Fruit fly (Drosophila melanogaster) whole organism, embryonic: ENCODE results near the gene CG42578.

Experiments
- Atf3 ChIP-seq: fragments of 200-800 bp; sonication (Bioruptor generic); optimal IDR thresholded peaks from 3 replicates; lab custom pipeline; 2016; ENCODE audit warnings: missing biosample characterization, missing genetic modification characterization
- CG1024 ChIP-seq: fragments of 200-800 bp; sonication (Bioruptor generic); IDR thresholded peaks from 2 replicates; pipeline ENCODE4 v1.3.6; 2022; ENCODE audit warnings: missing biosample characterization, missing genetic modification characterization
- CG11247 ChIP-seq: fragments of 200-800 bp; sonication (Bioruptor generic); IDR thresholded peaks from 2 replicates; pipeline ENCODE4 v1.3.6; 2022; ENCODE audit warnings: missing biosample characterization, missing genetic modification characterization
- CG13296 ChIP-seq: fragments of 200-800 bp; sonication (Bioruptor generic); optimal IDR thresholded peaks from 3 replicates; lab custom pipeline; 2018; ENCODE audit warnings: missing biosample characterization, mild to moderate bottlenecking, missing genetic modification characterization
- CG17802 ChIP-seq: fragments of 200-800 bp; sonication (Bioruptor generic); optimal IDR thresholded peaks from 2 replicates; lab custom pipeline; 2018; ENCODE audit warnings: missing biosample characterization, mild to moderate bottlenecking, missing genetic modification characterization, moderate library complexity
- CG18599 ChIP-seq: fragments of 200-800 bp; sonication (Bioruptor generic); optimal IDR thresholded peaks from 3 replicates; lab custom pipeline; 2017; ENCODE audit warnings: missing biosample characterization, missing genetic modification characterization, mild to moderate bottlenecking, moderate library complexity, missing genetic modification reagents
- CG31388 ChIP-seq: fragments of 200-800 bp; sonication (Bioruptor generic); optimal IDR thresholded peaks from 2 replicates; lab custom pipeline; 2016; ENCODE audit warnings: missing biosample characterization, missing genetic modification characterization
- CG33557 ChIP-seq: fragments of 200-800 bp; sonication (Bioruptor generic); optimal IDR thresholded peaks from 2 replicates; lab custom pipeline; 2019; ENCODE audit warnings: missing biosample characterization, mild to moderate bottlenecking, missing genetic modification characterization, moderate library complexity
- CG34376 ChIP-seq: fragments of 200-800 bp; sonication (Bioruptor generic); optimal IDR thresholded peaks from 2 replicates; lab custom pipeline; 2018; ENCODE audit warnings: missing biosample characterization, mild to moderate bottlenecking, missing genetic modification characterization
- CG5953 ChIP-seq: fragments of 200-800 bp; sonication (Bioruptor generic); IDR thresholded peaks from 2 replicates; pipeline ENCODE4 v1.3.6; 2022; ENCODE audit warnings: missing biosample characterization, missing genetic modification characterization
- CG6175 ChIP-seq: fragments of 200-800 bp; sonication (Bioruptor generic); IDR thresholded peaks from 3 replicates; pipeline ENCODE4 v1.3.6; 2022; ENCODE audit warnings: missing biosample characterization, missing genetic modification characterization
- CG6654 ChIP-seq: fragments of 200-800 bp; sonication (Bioruptor generic); optimal IDR thresholded peaks from 2 replicates; lab custom pipeline; 2017; ENCODE audit warnings: missing biosample characterization, mild to moderate bottlenecking, missing genetic modification characterization
- CG6689 ChIP-seq: fragments of 200-800 bp; sonication (Bioruptor generic); IDR thresholded peaks from 2 replicates; pipeline ENCODE4 v1.3.6; 2022; ENCODE audit warnings: missing biosample characterization, missing genetic modification characterization
- CG7745 ChIP-seq: fragments of 200-800 bp; sonication (Bioruptor generic); optimal IDR thresholded peaks from 2 replicates; lab custom pipeline; 2018; ENCODE audit warnings: missing biosample characterization, mild to moderate bottlenecking, missing genetic modification characterization, moderate library complexity
- CG7786 ChIP-seq: fragments of 200-800 bp; sonication (Bioruptor generic); optimal IDR thresholded peaks from 2 replicates; lab custom pipeline; 2016; ENCODE audit warnings: missing biosample characterization, missing genetic modification characterization
- CG8089 ChIP-seq: fragments of 200-800 bp; sonication (Bioruptor generic); optimal IDR thresholded peaks from 3 replicates; lab custom pipeline; 2016; ENCODE audit warnings: missing biosample characterization, missing genetic modification characterization
- CG8388 ChIP-seq: fragments of 200-800 bp; sonication (Bioruptor generic); optimal IDR thresholded peaks from 2 replicates; lab custom pipeline; 2019; ENCODE audit warnings: missing biosample characterization, mild to moderate bottlenecking, missing genetic modification characterization, moderate library complexity
- CG9609 ChIP-seq: fragments of 200-800 bp; sonication (Bioruptor generic); optimal IDR thresholded peaks from 3 replicates; lab custom pipeline; 2016; ENCODE audit warnings: missing biosample characterization, missing genetic modification characterization
- CG9817 ChIP-seq: fragments of 200-800 bp; sonication (Bioruptor generic); optimal IDR thresholded peaks from 2 replicates; lab custom pipeline; 2018; ENCODE audit warnings: missing biosample characterization, mild to moderate bottlenecking, missing genetic modification characterization, moderate library complexity
- Dad ChIP-seq: fragments of 200-800 bp; sonication (Bioruptor generic); optimal IDR thresholded peaks from 3 replicates; lab custom pipeline; 2016; ENCODE audit warnings: missing biosample characterization, missing genetic modification characterization
- Dbx ChIP-seq: fragments of 200-800 bp; sonication (Bioruptor generic); IDR thresholded peaks from 3 replicates; pipeline ENCODE4 v1.3.6; 2022; ENCODE audit warnings: missing biosample characterization, missing genetic modification characterization
- Doc3 ChIP-seq: fragments of 200-800 bp; sonication (Bioruptor generic); IDR thresholded peaks from 3 replicates; pipeline ENCODE4 v1.3.6; 2022; ENCODE audit warnings: missing biosample characterization, missing genetic modification characterization; ENCODE audit not compliant: partially characterized antibody
- Eip74EF ChIP-seq, 2 experiments: fragments of 200-800 bp in 1 of 2; fragments of >200 bp in 1 of 2; sonication (Bioruptor generic) in 1 of 2; optimal IDR thresholded peaks; 2 replicates each; lab custom pipeline; 2017 to 2019; ENCODE audit warnings: missing biosample characterization in 2 of 2, missing genetic modification characterization in 2 of 2, mild to moderate bottlenecking in 1 of 2, moderate library complexity in 1 of 2
- Hsf ChIP-seq: fragments of 200-800 bp; sonication (Bioruptor generic); optimal IDR thresholded peaks from 3 replicates; lab custom pipeline; 2016; ENCODE audit warnings: missing biosample characterization, missing genetic modification characterization
- MBD-R2 ChIP-seq: fragments of 200-800 bp; sonication (Bioruptor generic); IDR thresholded peaks from 2 replicates; pipeline ENCODE4 v1.3.6; 2022; ENCODE audit warnings: missing biosample characterization, missing genetic modification characterization
- Max ChIP-seq: fragments of 200-800 bp; sonication (Bioruptor generic); optimal IDR thresholded peaks from 2 replicates; lab custom pipeline; 2016; ENCODE audit warnings: missing biosample characterization, mild to moderate bottlenecking, missing genetic modification characterization
- Meics ChIP-seq: fragments of 200-800 bp; sonication (Bioruptor generic); optimal IDR thresholded peaks from 2 replicates; lab custom pipeline; 2017; ENCODE audit warnings: missing biosample characterization, mild to moderate bottlenecking, missing genetic modification characterization
- Mrtf ChIP-seq: fragments of 200-800 bp; sonication (Bioruptor generic); IDR thresholded peaks from 3 replicates; pipeline ENCODE4 v1.3.6; 2022; ENCODE audit warnings: missing biosample characterization, missing genetic modification characterization
- Nf-YB ChIP-seq: fragments of 200-800 bp; sonication (Bioruptor generic); optimal IDR thresholded peaks from 3 replicates; lab custom pipeline; 2019; ENCODE audit warnings: missing biosample characterization, mild to moderate bottlenecking, missing genetic modification characterization, moderate library complexity
- Pdp1 ChIP-seq, 2 experiments: fragments of 200-800 bp; sonication (Bioruptor generic); optimal IDR thresholded peaks; 3 replicates each; lab custom pipeline; 2016; ENCODE audit warnings: missing biosample characterization in 2 of 2, missing genetic modification characterization in 2 of 2, mild to moderate bottlenecking in 1 of 2, moderate library complexity in 1 of 2
- ac ChIP-seq: fragments of 200-800 bp; sonication (Bioruptor generic); optimal IDR thresholded peaks from 3 replicates; lab custom pipeline; 2017; ENCODE audit warnings: missing biosample characterization, mild to moderate bottlenecking, missing genetic modification characterization
- aop ChIP-seq: fragments of 200-800 bp; sonication (Bioruptor generic); IDR thresholded peaks from 2 replicates; pipeline ENCODE4 v1.3.6; 2022; ENCODE audit warnings: missing biosample characterization, missing genetic modification characterization
- cato ChIP-seq: fragments of 200-800 bp; sonication (Bioruptor generic); optimal IDR thresholded peaks from 2 replicates; lab custom pipeline; 2016; ENCODE audit warnings: missing biosample characterization, missing genetic modification characterization, borderline replicate concordance
- ci ChIP-seq: fragments of 200-800 bp; sonication (Bioruptor generic); IDR thresholded peaks from 3 replicates; pipeline ENCODE4 v1.3.6; 2022; ENCODE audit warnings: missing biosample characterization, missing genetic modification characterization
- eve ChIP-seq, 2 experiments: fragments of >200 bp; optimal IDR thresholded peaks; 2 replicates each; lab custom pipeline; 2017; ENCODE audit warnings: missing biosample characterization in 2 of 2, missing genetic modification characterization in 2 of 2
- exex ChIP-seq: fragments of 200-800 bp; sonication (Bioruptor generic); optimal IDR thresholded peaks from 4 replicates; lab custom pipeline; 2018; ENCODE audit warnings: missing biosample characterization, mild to moderate bottlenecking, missing genetic modification characterization, moderate library complexity
- hbn ChIP-seq: fragments of 200-800 bp; sonication (Bioruptor generic); IDR thresholded peaks from 2 replicates; pipeline ENCODE4 v1.3.6; 2022; ENCODE audit warnings: missing biosample characterization, missing genetic modification characterization; ENCODE audit not compliant: partially characterized antibody
- kah ChIP-seq: fragments of 200-800 bp; sonication (Bioruptor generic); optimal IDR thresholded peaks from 2 replicates; lab custom pipeline; 2018; ENCODE audit warnings: missing biosample characterization, mild to moderate bottlenecking, missing genetic modification characterization
- pnt ChIP-seq: fragments of 200-800 bp; sonication (Bioruptor generic); optimal IDR thresholded peaks from 3 replicates; lab custom pipeline; 2016; ENCODE audit warnings: missing biosample characterization, missing genetic modification characterization
- pzg ChIP-seq: fragments of 200-800 bp; sonication (Bioruptor generic); optimal IDR thresholded peaks from 3 replicates; lab custom pipeline; 2018; ENCODE audit warnings: missing biosample characterization, mild to moderate bottlenecking, missing genetic modification characterization, moderate library complexity
- sens ChIP-seq: fragments of 200-800 bp; sonication (Bioruptor generic); peaks from one replicate; lab custom pipeline; 2016; ENCODE audit warnings: missing biosample characterization, missing genetic modification characterization
- seq ChIP-seq: fragments of 200-800 bp; sonication (Bioruptor generic); IDR thresholded peaks from 2 replicates; pipeline ENCODE4 v1.3.6; 2022; ENCODE audit warnings: missing biosample characterization, missing genetic modification characterization
- sim ChIP-seq: fragments of 200-800 bp; sonication (Bioruptor generic); IDR thresholded peaks from 2 replicates; pipeline ENCODE4 v1.3.6; 2022; ENCODE audit warnings: missing biosample characterization, missing genetic modification characterization
- ssp ChIP-seq: fragments of 200-800 bp; sonication (Bioruptor generic); IDR thresholded peaks from 2 replicates; pipeline ENCODE4 v1.3.6; 2022; ENCODE audit warnings: missing biosample characterization, missing genetic modification characterization
- tio ChIP-seq: fragments of 200-800 bp; sonication (Bioruptor generic); optimal IDR thresholded peaks from 2 replicates; lab custom pipeline; 2017; ENCODE audit warnings: missing biosample characterization, missing genetic modification characterization, inconsistent platforms
- wdn ChIP-seq: fragments of 200-800 bp; sonication (Bioruptor generic); IDR thresholded peaks from 2 replicates; pipeline ENCODE4 v1.3.6; 2022; ENCODE audit warnings: missing biosample characterization, missing genetic modification characterization
- wor ChIP-seq: fragments of 200-800 bp; sonication (Bioruptor generic); IDR thresholded peaks from 2 replicates; pipeline ENCODE4 v1.3.6; 2022; ENCODE audit warnings: missing biosample characterization, missing genetic modification characterization
- yki ChIP-seq: fragments of >200 bp; optimal IDR thresholded peaks from 3 replicates; lab custom pipeline; 2018

The CG42578 gene

DNA sequence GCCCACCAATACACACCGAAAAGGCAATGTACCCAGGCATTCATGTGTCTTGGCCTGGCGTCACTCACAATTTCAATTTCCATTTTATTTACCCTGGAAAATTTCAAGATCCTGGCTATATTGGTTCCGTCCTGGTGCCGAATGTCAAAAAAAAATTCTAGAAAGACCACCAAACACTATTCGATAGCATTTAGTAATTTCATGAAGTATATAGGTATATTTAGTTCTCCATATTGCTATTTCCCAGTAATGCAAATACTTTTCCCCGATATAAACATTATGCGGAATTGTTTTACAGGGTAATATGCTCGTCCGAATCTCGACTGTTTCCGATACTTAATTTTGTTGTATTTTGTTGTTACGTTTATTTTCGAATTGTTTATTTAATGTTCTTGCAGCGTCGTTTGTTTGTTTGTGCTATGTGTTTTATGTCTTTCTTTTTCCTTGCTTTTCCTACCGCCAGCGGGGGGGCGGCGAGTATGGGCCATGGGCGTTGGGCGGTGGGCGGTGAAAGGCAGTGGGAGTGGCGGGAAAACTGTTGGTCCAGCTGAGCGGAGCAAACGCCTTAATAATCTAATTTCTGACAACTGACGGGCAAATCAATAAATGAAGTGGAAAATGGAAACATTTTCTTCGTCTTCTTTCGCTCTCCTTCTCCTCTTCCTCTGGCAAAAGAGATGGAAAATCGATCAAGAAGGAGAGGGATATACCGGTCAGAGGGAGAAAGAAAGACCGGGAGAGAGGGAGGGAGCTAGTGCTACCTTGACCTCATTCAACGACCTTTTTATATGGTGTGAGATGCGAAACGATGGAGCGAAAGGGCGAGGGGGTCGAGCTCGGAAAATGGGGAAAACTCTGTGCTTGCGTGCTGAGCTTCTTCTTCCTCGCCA lies 49.8 kb downstream of the CG42578 start (continued):
- TF ChIP-seq CG6689 (GFP tag; lab: Robert Waterston, UW) (peak; percentile 50; the same call in 1 of the 2 replicates), Eip74EF (GFP tag; optimal IDR thresholded peaks at IDR 0.05; lab: Kevin White, UChicago) (peak in 1 of 2 experiments; percentile 53), Dad (GFP tag; lab: Kevin White, UChicago) (peak; percentile 28), hbn (GFP tag; lab: Robert Waterston, UW) (no peak), CG33557 (peak; percentile 35), seq (GFP tag; lab: Robert Waterston, UW) (no peak), CG9609 (GFP tag; lab: Kevin White, UChicago) (peak; percentile 46), CG9817 (tag; lab: Kevin White, UChicago) (peak; percentile 27), kah (GFP tag; lab: Kevin White, UChicago) (no peak), CG11247 (GFP tag; lab: Robert Waterston, UW) (no peak), CG7745 (no peak), Atf3 (GFP tag; lab: Kevin White, UChicago) (peak; percentile 16), tio (GFP tag; lab: Kevin White, UChicago) (peak; percentile 64), exex (tag; lab: Kevin White, UChicago) (no peak), Nf-YB (peak; percentile 10), CG7786 (GFP tag; lab: Kevin White, UChicago) (peak; percentile 67), CG34376 (GFP tag; lab: Kevin White, UChicago) (no peak), wor (GFP tag; lab: Robert Waterston, UW) (peak; percentile 29; the same call in 1 of the 2 replicates), Doc3 (no peak), Mrtf (GFP tag; lab: Robert Waterston, UW) (0 out of 3 replicates have a peak, but pooled peaks have one; percentile 10), CG8089 (GFP tag; lab: Kevin White, UChicago) (peak; percentile 29), CG17802 (tag; lab: Kevin White, UChicago) (no peak), eve (GFP tag; optimal IDR thresholded peaks at IDR 0.05; lab: Kevin White, UChicago) (peak in 1 of 2 experiments; percentile 86), sim (GFP tag; lab: Robert Waterston, UW) (no peak), CG5953 (GFP tag; lab: Robert Waterston, UW) (no peak), aop (GFP tag; lab: Robert Waterston, UW) (no peak), sens (GFP tag; lab: Kevin White, UChicago) (peak; percentile 96), CG8388 (peak; percentile 51), Max (GFP tag; lab: Kevin White, UChicago) (peak; percentile 43), Hsf (GFP tag; lab: Kevin White, UChicago) (peak; percentile 69), ssp (no peak; the same call in 1 of the 2 replicates), cato (GFP tag; lab: Kevin White, UChicago) (no peak), ac (GFP tag; lab: Kevin White, UChicago) (no peak), CG31388 (GFP tag; lab: Kevin White, UChicago) (peak; percentile 10), Meics (GFP tag; lab: Kevin White, UChicago) (peak; percentile 57), CG6654 (GFP tag; lab: Kevin White, UChicago) (no peak), CG1024 (0 out of 2 replicates have a peak, but pooled peaks have one; percentile 24), pnt (GFP tag; lab: Kevin White, UChicago) (peak; percentile 52), Dbx (GFP tag; lab: Robert Waterston, UW) (0 out of 3 replicates have a peak, but pooled peaks have one; percentile 34), MBD-R2 (GFP tag; lab: Robert Waterston, UW) (no peak; the same call in 1 of the 2 replicates), wdn (GFP tag; lab: Robert Waterston, UW) (0 out of 2 replicates have a peak, but pooled peaks have one; percentile 14), CG6175 (GFP tag; lab: Robert Waterston, UW) (no peak), CG13296 (GFP tag; lab: Kevin White, UChicago) (peak; percentile 20), CG18599 (GFP tag; lab: Kevin White, UChicago) (peak; percentile 61), ci (GFP tag; lab: Robert Waterston, UW) (peak; percentile 66; the same call in 2 of the 3 replicates), pzg (no peak), yki (lab: Kevin White, UChicago) (no peak), Pdp1 (GFP tag; optimal IDR thresholded peaks at IDR 0.05; lab: Kevin White, UChicago) (peak; percentile 35 to 54)
